Worm (Caenorhabditis elegans) whole organism, L2 larva: ENCODE data around the gene nhr-46.

Experiments
- C34F6.9 ChIP-seq: fragments of 150-350 bp; optimal IDR thresholded peaks from 2 replicates; lab custom pipeline; 2014; ENCODE audit warnings: missing biosample characterization, missing genetic modification characterization
- F13H6.1 ChIP-seq: sonication (generic microtip); optimal IDR thresholded peaks from 2 replicates; lab custom pipeline; 2016; ENCODE audit warnings: missing genetic modification characterization, missing compliant biosample characterization
- R02D3.7 ChIP-seq: fragments of 150-350 bp; optimal IDR thresholded peaks from 2 replicates; lab custom pipeline; 2014; ENCODE audit warnings: missing biosample characterization, missing genetic modification characterization
- Y55F3AM.14 ChIP-seq: fragments of 200-800 bp; sonication (Bioruptor generic); optimal IDR thresholded peaks from 2 replicates; lab custom pipeline; 2018; ENCODE audit warnings: mild to moderate bottlenecking, missing genetic modification characterization, missing compliant biosample characterization
- ZK546.5 ChIP-seq: sonication (generic microtip); optimal IDR thresholded peaks from 2 replicates; lab custom pipeline; 2017; ENCODE audit warnings: missing biosample characterization, missing genetic modification characterization
- alr-1 ChIP-seq: fragments of 150-350 bp; optimal IDR thresholded peaks from 2 replicates; lab custom pipeline; 2014; ENCODE audit warnings: missing biosample characterization, missing genetic modification characterization
- aly-2 ChIP-seq: fragments of 150-350 bp; optimal IDR thresholded peaks from 2 replicates; lab custom pipeline; 2014; ENCODE audit warnings: missing biosample characterization, missing genetic modification characterization
- ama-1 ChIP-seq: fragments of 150-350 bp; optimal IDR thresholded peaks from 2 replicates; lab custom pipeline; 2018; ENCODE audit warnings: inconsistent platforms
- blmp-1 ChIP-seq: sonication (generic microtip); optimal IDR thresholded peaks from 2 replicates; lab custom pipeline; 2017; ENCODE audit warnings: missing genetic modification characterization, mild to moderate bottlenecking, missing compliant biosample characterization, antibody characterized with exemption, moderate library complexity; ENCODE audit not compliant: insufficient read depth
- ceh-16 ChIP-seq: fragments of 150-350 bp; optimal IDR thresholded peaks from 2 replicates; lab custom pipeline; 2014; ENCODE audit warnings: missing biosample characterization, missing genetic modification characterization
- ceh-82 ChIP-seq: fragments of 150-350 bp; optimal IDR thresholded peaks from 2 replicates; lab custom pipeline; 2014; ENCODE audit warnings: missing biosample characterization, missing genetic modification characterization
- crh-2 ChIP-seq: sonication (generic microtip); optimal IDR thresholded peaks from 2 replicates; lab custom pipeline; 2017; ENCODE audit warnings: missing biosample characterization, missing genetic modification characterization
- dmd-4 ChIP-seq: sonication (generic microtip); optimal IDR thresholded peaks from 2 replicates; lab custom pipeline; 2017; ENCODE audit warnings: missing biosample characterization, missing genetic modification characterization
- egl-27 ChIP-seq: sonication (generic microtip); optimal IDR thresholded peaks from 3 replicates; lab custom pipeline; 2017; ENCODE audit warnings: missing biosample characterization, missing genetic modification reagents, missing genetic modification characterization
- elt-1 ChIP-seq: fragments of 150-350 bp; optimal IDR thresholded peaks from 2 replicates; lab custom pipeline; 2014; ENCODE audit warnings: missing biosample characterization, missing genetic modification characterization
- elt-3 ChIP-seq: sonication (generic microtip); optimal IDR thresholded peaks from 2 replicates; lab custom pipeline; 2017; ENCODE audit warnings: missing biosample characterization, missing genetic modification characterization
- fos-1 ChIP-seq: fragments of 150-350 bp; optimal IDR thresholded peaks from 2 replicates; lab custom pipeline; 2014; ENCODE audit warnings: missing biosample characterization, missing genetic modification characterization
- gmeb-1 ChIP-seq: fragments of 150-350 bp; optimal IDR thresholded peaks from 2 replicates; lab custom pipeline; 2014; ENCODE audit warnings: missing biosample characterization, missing genetic modification characterization
- lin-11 ChIP-seq: fragments of 150-350 bp; sonication (generic microtip); optimal IDR thresholded peaks from 2 replicates; lab custom pipeline; 2014; ENCODE audit warnings: missing biosample characterization, missing genetic modification characterization, inconsistent platforms, mixed read lengths
- lin-13 ChIP-seq: fragments of 150-350 bp; optimal IDR thresholded peaks from 2 replicates; lab custom pipeline; 2014; ENCODE audit warnings: missing biosample characterization, missing genetic modification reagents, missing genetic modification characterization
- lin-39 ChIP-seq: fragments of 150-350 bp; optimal IDR thresholded peaks from 2 replicates; lab custom pipeline; 2014; ENCODE audit warnings: missing biosample characterization, missing genetic modification reagents, missing genetic modification characterization
- lsy-2 ChIP-seq, 2 experiments: fragments of 150-350 bp in 1 of 2; sonication (generic microtip) in 1 of 2; optimal IDR thresholded peaks; 2 replicates each; lab custom pipeline; 2014 to 2017; ENCODE audit warnings: missing biosample characterization in 2 of 2, missing genetic modification characterization in 2 of 2
- mab-5 ChIP-seq: fragments of 150-350 bp; optimal IDR thresholded peaks from 2 replicates; lab custom pipeline; 2014; ENCODE audit warnings: missing biosample characterization, missing genetic modification characterization
- mbf-1 ChIP-seq: sonication (generic microtip); optimal IDR thresholded peaks from 2 replicates; lab custom pipeline; 2017; ENCODE audit warnings: missing biosample characterization, missing genetic modification characterization
- mdl-1 ChIP-seq, 2 experiments: fragments of 150-350 bp in 1 of 2; sonication (generic microtip) in 1 of 2; optimal IDR thresholded peaks; 2 replicates each; lab custom pipeline; 2017; ENCODE audit warnings: missing biosample characterization in 2 of 2, missing genetic modification characterization in 2 of 2
- nhr-10 ChIP-seq: sonication (generic microtip); optimal IDR thresholded peaks from 2 replicates; lab custom pipeline; 2017; ENCODE audit warnings: missing biosample characterization, missing genetic modification characterization
- nhr-11 ChIP-seq: fragments of 150-350 bp; optimal IDR thresholded peaks from 2 replicates; lab custom pipeline; 2014; ENCODE audit warnings: missing biosample characterization, missing genetic modification characterization
- nhr-12 ChIP-seq: fragments of 150-350 bp; optimal IDR thresholded peaks from 2 replicates; lab custom pipeline; 2014; ENCODE audit warnings: missing biosample characterization, missing genetic modification characterization
- nhr-129 ChIP-seq: fragments of 150-350 bp; optimal IDR thresholded peaks from 2 replicates; lab custom pipeline; 2014; ENCODE audit warnings: missing biosample characterization, missing genetic modification characterization
- nhr-21 ChIP-seq: fragments of 150-350 bp; optimal IDR thresholded peaks from 2 replicates; lab custom pipeline; 2014; ENCODE audit warnings: missing biosample characterization, missing genetic modification characterization
- nhr-23 ChIP-seq: fragments of 150-350 bp; optimal IDR thresholded peaks from 2 replicates; lab custom pipeline; 2014; ENCODE audit warnings: missing biosample characterization, missing genetic modification reagents, missing genetic modification characterization
- nhr-237 ChIP-seq: fragments of 150-350 bp; optimal IDR thresholded peaks from 2 replicates; lab custom pipeline; 2014; ENCODE audit warnings: missing biosample characterization, missing genetic modification characterization
- nhr-25 ChIP-seq: fragments of 150-350 bp; sonication (generic microtip); optimal IDR thresholded peaks from 3 replicates; lab custom pipeline; 2014; ENCODE audit warnings: missing biosample characterization, missing genetic modification characterization
- nhr-6 ChIP-seq: fragments of 150-350 bp; optimal IDR thresholded peaks from 2 replicates; lab custom pipeline; 2014; ENCODE audit warnings: missing biosample characterization, missing genetic modification characterization
- nhr-77 ChIP-seq: fragments of 150-350 bp; optimal IDR thresholded peaks from 2 replicates; lab custom pipeline; 2014; ENCODE audit warnings: missing biosample characterization, missing genetic modification characterization
- peb-1 ChIP-seq: fragments of 150-350 bp; optimal IDR thresholded peaks from 2 replicates; lab custom pipeline; 2014; ENCODE audit warnings: missing biosample characterization, missing genetic modification characterization
- sem-4 ChIP-seq: fragments of 150-350 bp; optimal IDR thresholded peaks from 2 replicates; lab custom pipeline; 2014; ENCODE audit warnings: missing biosample characterization, missing genetic modification reagents, missing genetic modification characterization
- skn-1 ChIP-seq: sonication (generic microtip); optimal IDR thresholded peaks from 2 replicates; lab custom pipeline; 2017; ENCODE audit warnings: missing biosample characterization, missing genetic modification characterization
- sma-3 ChIP-seq: sonication (generic microtip); optimal IDR thresholded peaks from 2 replicates; lab custom pipeline; 2016; ENCODE audit warnings: missing genetic modification reagents, missing genetic modification characterization, missing compliant biosample characterization
- sma-9 ChIP-seq, 2 experiments: fragments of 150-350 bp in 1 of 2; sonication (generic microtip) in 1 of 2; optimal IDR thresholded peaks; 2 replicates each; lab custom pipeline; 2014 to 2016; ENCODE audit warnings: missing genetic modification characterization in 2 of 2, mild to moderate bottlenecking in 1 of 2, missing biosample characterization in 1 of 2, missing compliant biosample characterization in 1 of 2, missing genetic modification reagents in 1 of 2, moderate library complexity in 1 of 2
- snpc-4 ChIP-seq: fragments of 150-350 bp; optimal IDR thresholded peaks from 2 replicates; lab custom pipeline; 2014; ENCODE audit warnings: missing biosample characterization, missing genetic modification characterization
- unc-39 ChIP-seq: fragments of 150-350 bp; optimal IDR thresholded peaks from 2 replicates; lab custom pipeline; 2014; ENCODE audit warnings: missing biosample characterization, missing genetic modification characterization
- unc-55 ChIP-seq: fragments of 150-350 bp; sonication (generic microtip); optimal IDR thresholded peaks from 3 replicates; lab custom pipeline; 2014; ENCODE audit warnings: missing biosample characterization, missing genetic modification reagents, missing genetic modification characterization
- unc-62 ChIP-seq: fragments of 150-350 bp; optimal IDR thresholded peaks from 2 replicates; lab custom pipeline; 2014; ENCODE audit warnings: missing biosample characterization, missing genetic modification reagents, missing genetic modification characterization
- zag-1 ChIP-seq: fragments of 150-350 bp; optimal IDR thresholded peaks from 2 replicates; lab custom pipeline; 2014; ENCODE audit warnings: missing biosample characterization, missing genetic modification characterization
- ztf-1 ChIP-seq: fragments of 200-800 bp; sonication (Bioruptor generic); conservative IDR thresholded peaks from 2 replicates; pipeline ENCODE4 v1.3.6; 2022; ENCODE audit warnings: missing genetic modification characterization, missing compliant biosample characterization
- ztf-11 ChIP-seq: sonication (generic microtip); optimal IDR thresholded peaks from 2 replicates; lab custom pipeline; 2017; ENCODE audit warnings: missing biosample characterization, missing genetic modification characterization
- ztf-4 ChIP-seq: fragments of 150-350 bp; optimal IDR thresholded peaks from 2 replicates; lab custom pipeline; 2014; ENCODE audit warnings: missing biosample characterization, missing genetic modification characterization

Gene nhr-46

ce11 chrIV:5731597-5731996 is 26.1 kb downstream of the nhr-46 start, which contains the start of gene H35B03.2:
Gene H35B03.2 (minus strand): TSS chrIV:5731674.
- TF ChIP-seq nhr-77 (tag; lab: Kevin White, UChicago), result no peak
- TF ChIP-seq ZK546.5 (tag; lab: Kevin White, UChicago), result no peak
- TF ChIP-seq C34F6.9 (tag; lab: Kevin White, UChicago), result peak; percentile 73
- no peak for TF ChIP-seq sem-4 (tag; lab: Kevin White, UChicago)
- TF ChIP-seq unc-55 (GFP tag; lab: Kevin White, UChicago), result peak; percentile 90
- peak; percentile 47 for TF ChIP-seq sma-9 (GFP tag; optimal IDR thresholded peaks at IDR 0.05; lab: Kevin White, UChicago)
- no peak for TF ChIP-seq sma-9 (tag; optimal IDR thresholded peaks at IDR 0.05; lab: Kevin White, UChicago)
- TF ChIP-seq ztf-4 (tag; lab: Kevin White, UChicago), result no peak
- no peak for TF ChIP-seq nhr-10
- TF ChIP-seq lin-13 (GFP tag; lab: Kevin White, UChicago), result peak; percentile 51
- TF ChIP-seq unc-62, result no peak
- TF ChIP-seq aly-2 (tag; lab: Kevin White, UChicago), result no peak
- TF ChIP-seq ceh-82 (tag; lab: Kevin White, UChicago), result no peak
- TF ChIP-seq nhr-129, result peak; percentile 50
- peak; percentile 24 for TF ChIP-seq nhr-6 (tag; lab: Kevin White, UChicago)
- no peak for TF ChIP-seq skn-1
- TF ChIP-seq nhr-21 (tag; lab: Kevin White, UChicago), result peak; percentile 34
- no peak for TF ChIP-seq lin-11 (tag; lab: Kevin White, UChicago)
- no peak for TF ChIP-seq mdl-1 (tag; optimal IDR thresholded peaks at IDR 0.05; lab: Kevin White, UChicago)
- no peak for TF ChIP-seq nhr-11 (tag; lab: Kevin White, UChicago)
- TF ChIP-seq egl-27 (tag; lab: Kevin White, UChicago), result no peak
- TF ChIP-seq elt-1 (tag; lab: Kevin White, UChicago), result no peak
- TF ChIP-seq snpc-4 (tag; lab: Kevin White, UChicago), result peak; percentile 36
- peak; percentile 24 for TF ChIP-seq mab-5
- peak; percentile 98 for TF ChIP-seq gmeb-1 (tag; lab: Kevin White, UChicago)
- peak; percentile 70 for TF ChIP-seq crh-2 (tag; lab: Kevin White, UChicago)
- TF ChIP-seq F13H6.1, result peak; percentile 36
- TF ChIP-seq lsy-2 (tag; optimal IDR thresholded peaks at IDR 0.05; lab: Kevin White, UChicago), result peak; percentile 64 to 88
- TF ChIP-seq nhr-25 (tag; lab: Kevin White, UChicago), result peak; percentile 69
- TF ChIP-seq dmd-4 (tag; lab: Kevin White, UChicago), result no peak
- TF ChIP-seq ama-1 (lab: Kevin White, UChicago), result no peak
- TF ChIP-seq nhr-23 (tag; lab: Kevin White, UChicago), result no peak
- no peak for TF ChIP-seq unc-39 (tag; lab: Kevin White, UChicago)
- TF ChIP-seq ztf-11, result no peak
- TF ChIP-seq ztf-1, result no peak
- TF ChIP-seq elt-3 (tag; lab: Kevin White, UChicago), result no peak
- TF ChIP-seq R02D3.7 (tag; lab: Kevin White, UChicago), result peak; percentile 97
- TF ChIP-seq lin-39 (tag; lab: Kevin White, UChicago), result no peak
- no peak for TF ChIP-seq ceh-16
- no peak for TF ChIP-seq nhr-12
- TF ChIP-seq sma-3 (GFP tag; lab: Kevin White, UChicago), result peak; percentile 53
- no peak for TF ChIP-seq blmp-1 (tag; lab: Kevin White, UChicago)
- no peak for TF ChIP-seq mbf-1 (tag; lab: Kevin White, UChicago)
- no peak for TF ChIP-seq nhr-237 (tag; lab: Kevin White, UChicago)
- no peak for TF ChIP-seq peb-1 (tag; lab: Kevin White, UChicago)
- no peak for TF ChIP-seq alr-1 (tag; lab: Kevin White, UChicago)
- TF ChIP-seq zag-1, result no peak
- TF ChIP-seq fos-1 (tag; lab: Kevin White, UChicago), result peak; percentile 11
- no peak for TF ChIP-seq Y55F3AM.14 (GFP tag; lab: Kevin White, UChicago)
